Fruit fly (Drosophila melanogaster) whole organism, prepupa: Measurements from ENCODE around the gene Rnmt.

Experiments used
- Blimp-1 ChIP-seq: fragments of 200-800 bp; sonication (Bioruptor generic); optimal IDR thresholded peaks from 3 replicates; lab custom pipeline; 2017; ENCODE audit warnings: missing biosample characterization, missing genetic modification characterization, mild to moderate bottlenecking, moderate library complexity, missing genetic modification reagents
- CG10631 ChIP-seq: fragments of 200-800 bp; sonication (Bioruptor generic); optimal IDR thresholded peaks from 2 replicates; lab custom pipeline; 2016; ENCODE audit warnings: missing biosample characterization, missing genetic modification characterization
- CG10669 ChIP-seq: fragments of 200-800 bp; sonication (Bioruptor generic); optimal IDR thresholded peaks from 3 replicates; lab custom pipeline; 2018; ENCODE audit warnings: missing biosample characterization, mild to moderate bottlenecking, missing genetic modification characterization, moderate library complexity
- CG11294 ChIP-seq: fragments of 200-800 bp; sonication (Bioruptor generic); IDR thresholded peaks from 2 replicates; pipeline ENCODE4 v1.3.6; 2022; ENCODE audit warnings: missing biosample characterization, missing genetic modification characterization
- CG11762 ChIP-seq: fragments of 200-800 bp; sonication (Bioruptor generic); optimal IDR thresholded peaks from 3 replicates; lab custom pipeline; 2016; ENCODE audit warnings: missing biosample characterization, missing genetic modification characterization; ENCODE audit not compliant: insufficient read depth
- CG11902 ChIP-seq: fragments of 200-800 bp; sonication (Bioruptor generic); optimal IDR thresholded peaks from 3 replicates; lab custom pipeline; 2016; ENCODE audit warnings: missing biosample characterization, missing genetic modification characterization
- CG16779 ChIP-seq: fragments of 200-800 bp; sonication (Bioruptor generic); optimal IDR thresholded peaks from 3 replicates; lab custom pipeline; 2017; ENCODE audit warnings: missing biosample characterization, mild to moderate bottlenecking, missing genetic modification characterization
- CG32006 ChIP-seq: fragments of 200-800 bp; sonication (Bioruptor generic); optimal IDR thresholded peaks from 3 replicates; lab custom pipeline; 2017; ENCODE audit warnings: missing biosample characterization, mild to moderate bottlenecking, missing genetic modification characterization
- CG34406 ChIP-seq: fragments of 200-800 bp; sonication (Bioruptor generic); optimal IDR thresholded peaks from 3 replicates; lab custom pipeline; 2016; ENCODE audit warnings: missing biosample characterization, missing genetic modification characterization
- CG4318 ChIP-seq: fragments of 200-800 bp; sonication (Bioruptor generic); optimal IDR thresholded peaks from 3 replicates; lab custom pipeline; 2017; ENCODE audit warnings: missing biosample characterization, mild to moderate bottlenecking, missing genetic modification characterization
- CG6276 ChIP-seq: fragments of 200-800 bp; sonication (Bioruptor generic); optimal IDR thresholded peaks from 2 replicates; lab custom pipeline; 2017; ENCODE audit warnings: missing biosample characterization, mild to moderate bottlenecking, missing genetic modification characterization
- CG6792 ChIP-seq: fragments of 200-800 bp; sonication (Bioruptor generic); optimal IDR thresholded peaks from 3 replicates; lab custom pipeline; 2016; ENCODE audit warnings: missing biosample characterization, missing genetic modification characterization
- CG6808 ChIP-seq: fragments of 200-800 bp; sonication (Bioruptor generic); optimal IDR thresholded peaks from 3 replicates; lab custom pipeline; 2017; ENCODE audit warnings: missing biosample characterization, missing genetic modification characterization, mild to moderate bottlenecking, moderate library complexity, missing genetic modification reagents
- CG7368 ChIP-seq: fragments of 200-800 bp; sonication (Bioruptor generic); optimal IDR thresholded peaks from 3 replicates; lab custom pipeline; 2016; ENCODE audit warnings: missing biosample characterization, missing genetic modification characterization
- CG8119 ChIP-seq: fragments of 200-800 bp; sonication (Bioruptor generic); IDR thresholded peaks from 3 replicates; pipeline ENCODE4 v1.3.6; 2022; ENCODE audit warnings: missing biosample characterization, missing genetic modification characterization
- CG8632 ChIP-seq: fragments of 200-800 bp; sonication (Bioruptor generic); optimal IDR thresholded peaks from 3 replicates; lab custom pipeline; 2016; ENCODE audit warnings: missing biosample characterization, missing genetic modification characterization
- CG9139 ChIP-seq: fragments of 200-800 bp; sonication (Bioruptor generic); optimal IDR thresholded peaks from 3 replicates; lab custom pipeline; 2017; ENCODE audit warnings: missing biosample characterization, mild to moderate bottlenecking, missing genetic modification characterization
- Eip75B ChIP-seq: fragments of 200-800 bp; sonication (Bioruptor generic); optimal IDR thresholded peaks from 3 replicates; lab custom pipeline; 2016; ENCODE audit warnings: missing biosample characterization, missing genetic modification characterization
- Eip78C ChIP-seq: fragments of 200-800 bp; sonication (Bioruptor generic); peaks from one replicate; lab custom pipeline; 2016; ENCODE audit warnings: missing biosample characterization, missing genetic modification characterization
- Eip93F ChIP-seq: fragments of 200-800 bp; sonication (Bioruptor generic); optimal IDR thresholded peaks from 2 replicates; lab custom pipeline; 2016; ENCODE audit warnings: missing biosample characterization, mild to moderate bottlenecking, missing genetic modification characterization
- Ets21C ChIP-seq: fragments of 200-800 bp; sonication (Bioruptor generic); optimal IDR thresholded peaks from 3 replicates; lab custom pipeline; 2016; ENCODE audit warnings: missing biosample characterization, missing genetic modification characterization
- Ets96B ChIP-seq: fragments of 200-800 bp; optimal IDR thresholded peaks from 2 replicates; lab custom pipeline; 2019; ENCODE audit warnings: missing biosample characterization, mild to moderate bottlenecking, missing genetic modification characterization, moderate library complexity
- Gug ChIP-seq: fragments of 200-800 bp; sonication (Bioruptor generic); IDR thresholded peaks from 2 replicates; pipeline ENCODE4 v1.3.6; 2022; ENCODE audit warnings: missing biosample characterization, missing genetic modification characterization
- Hr38 ChIP-seq: sonication (Bioruptor generic); optimal IDR thresholded peaks from 2 replicates; lab custom pipeline; 2016; ENCODE audit warnings: missing biosample characterization, missing genetic modification characterization
- Lpt ChIP-seq: fragments of 200-800 bp; sonication (Bioruptor generic); optimal IDR thresholded peaks from 3 replicates; lab custom pipeline; 2016; ENCODE audit warnings: missing biosample characterization, missing genetic modification characterization
- Met ChIP-seq: fragments of 200-800 bp; sonication (Bioruptor generic); optimal IDR thresholded peaks from 3 replicates; lab custom pipeline; 2016; ENCODE audit warnings: missing biosample characterization, missing genetic modification characterization
- Smox ChIP-seq: fragments of 200-800 bp; sonication (Bioruptor generic); optimal IDR thresholded peaks from 3 replicates; lab custom pipeline; 2016; ENCODE audit warnings: missing biosample characterization, missing genetic modification characterization
- Sox102F ChIP-seq: fragments of 200-800 bp; sonication (Bioruptor generic); optimal IDR thresholded peaks from 2 replicates; lab custom pipeline; 2016; ENCODE audit warnings: missing biosample characterization, mild to moderate bottlenecking, missing genetic modification characterization
- Sox15 ChIP-seq: fragments of 200-800 bp; sonication (Bioruptor generic); optimal IDR thresholded peaks from 3 replicates; lab custom pipeline; 2016; ENCODE audit warnings: missing biosample characterization, missing genetic modification characterization
- cyc ChIP-seq: fragments of 200-800 bp; sonication (Bioruptor generic); optimal IDR thresholded peaks from 3 replicates; lab custom pipeline; 2016; ENCODE audit warnings: missing biosample characterization, missing genetic modification characterization
- eg ChIP-seq: fragments of 200-800 bp; sonication (Bioruptor generic); IDR thresholded peaks from 3 replicates; pipeline ENCODE4 v1.3.6; 2022; ENCODE audit warnings: missing biosample characterization, missing genetic modification characterization
- esn ChIP-seq: fragments of 200-800 bp; sonication (Bioruptor generic); optimal IDR thresholded peaks from 2 replicates; lab custom pipeline; 2016; ENCODE audit warnings: missing biosample characterization, mild to moderate bottlenecking, missing genetic modification characterization, moderate library complexity
- fd59A ChIP-seq: fragments of 200-800 bp; sonication (Bioruptor generic); optimal IDR thresholded peaks from 2 replicates; lab custom pipeline; 2017; ENCODE audit warnings: missing biosample characterization, mild to moderate bottlenecking, missing genetic modification characterization, missing genetic modification reagents
- fd85E ChIP-seq: fragments of 200-800 bp; sonication (Bioruptor generic); optimal IDR thresholded peaks from 3 replicates; lab custom pipeline; 2016; ENCODE audit warnings: missing biosample characterization, missing genetic modification characterization
- fkh ChIP-seq: fragments of 200-800 bp; sonication (Bioruptor generic); optimal IDR thresholded peaks from 3 replicates; lab custom pipeline; 2017; ENCODE audit warnings: missing biosample characterization, mild to moderate bottlenecking, missing genetic modification characterization, moderate library complexity
- lz ChIP-seq: fragments of 200-800 bp; sonication (Bioruptor generic); optimal IDR thresholded peaks from 3 replicates; lab custom pipeline; 2016; ENCODE audit warnings: missing biosample characterization, missing genetic modification characterization
- net ChIP-seq: fragments of 200-800 bp; sonication (Bioruptor generic); optimal IDR thresholded peaks from 3 replicates; lab custom pipeline; 2016; ENCODE audit warnings: missing biosample characterization, missing genetic modification characterization
- svp ChIP-seq: fragments of 200-800 bp; sonication (Bioruptor generic); peaks from one replicate; lab custom pipeline; 2016; ENCODE audit warnings: missing biosample characterization, missing genetic modification characterization
- topi ChIP-seq: fragments of 200-800 bp; sonication (Bioruptor generic); optimal IDR thresholded peaks from 3 replicates; lab custom pipeline; 2016; ENCODE audit warnings: missing biosample characterization, missing genetic modification characterization
- vri ChIP-seq: fragments of 200-800 bp; sonication (Bioruptor generic); optimal IDR thresholded peaks from 3 replicates; lab custom pipeline; 2016; ENCODE audit warnings: missing biosample characterization, mild to moderate bottlenecking, missing genetic modification characterization

Gene Rnmt

DNA sequence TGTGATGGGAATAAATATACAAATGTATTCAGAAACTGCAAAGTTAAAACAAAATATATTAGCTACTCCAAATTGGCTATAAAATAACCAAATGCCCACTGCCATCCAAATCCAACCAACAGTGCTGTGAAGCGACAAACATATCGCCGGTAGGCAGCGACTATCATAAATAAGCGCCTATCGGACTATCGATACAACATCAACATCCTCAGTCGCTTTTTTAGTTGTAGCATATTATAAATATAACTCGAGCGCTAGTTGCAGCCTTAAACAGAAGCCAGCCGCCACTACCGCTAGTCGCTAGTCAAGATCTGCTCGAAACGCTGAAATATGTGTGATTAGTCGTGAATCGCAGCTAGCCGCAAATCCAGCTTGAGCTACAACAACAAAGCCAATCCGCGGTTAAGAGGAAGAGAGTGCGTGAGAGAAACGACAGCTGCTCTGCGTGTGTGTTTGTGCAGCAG, 29.6 kb downstream of the Rnmt start (continued):
- TF ChIP-seq Blimp-1 (GFP tag; lab: Kevin White, UChicago) (no peak), CG11294 (GFP tag; lab: Robert Waterston, UW) (no peak), topi (no peak), CG34406 (GFP tag; lab: Kevin White, UChicago) (no peak), fd59A (GFP tag; lab: Kevin White, UChicago) (no peak), svp (no peak), CG10669 (GFP tag; lab: Kevin White, UChicago) (no peak), fkh (GFP tag; lab: Kevin White, UChicago) (no peak), eg (GFP tag; lab: Robert Waterston, UW) (no peak), CG6276 (GFP tag; lab: Kevin White, UChicago) (no peak), CG9139 (GFP tag; lab: Kevin White, UChicago) (no peak)

DNA sequence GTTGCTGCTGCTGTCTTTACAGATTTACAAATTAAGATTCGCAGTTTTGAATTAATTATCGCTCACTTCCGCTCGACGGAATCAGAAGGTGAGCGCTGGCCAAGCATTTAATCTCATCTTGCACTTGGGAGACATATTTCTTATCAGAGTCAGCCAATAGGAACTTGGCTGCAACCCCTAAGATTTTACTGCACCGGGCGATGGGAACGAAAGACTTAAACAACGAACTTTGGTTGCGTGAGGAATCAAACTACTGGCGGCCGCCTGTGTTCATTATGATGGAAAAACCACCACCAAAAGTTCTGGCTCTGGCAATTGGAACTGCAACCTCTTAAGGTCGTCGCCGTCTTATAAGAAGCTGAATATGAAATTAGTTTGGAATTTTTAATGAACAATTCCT, 34.0 kb downstream of the Rnmt start:
- TF ChIP-seq cyc (GFP tag; lab: Kevin White, UChicago): no peak
- TF ChIP-seq CG11902 (GFP tag; lab: Kevin White, UChicago): no peak
- TF ChIP-seq CG6808 (GFP tag; lab: Kevin White, UChicago): no peak
- no peak for TF ChIP-seq Eip78C (GFP tag; lab: Kevin White, UChicago)
- no peak for TF ChIP-seq Sox102F (GFP tag; lab: Kevin White, UChicago)
- TF ChIP-seq fd85E (GFP tag; lab: Kevin White, UChicago): no peak
- no peak for TF ChIP-seq CG10631 (GFP tag; lab: Kevin White, UChicago)
- no peak for TF ChIP-seq Eip75B (GFP tag; lab: Kevin White, UChicago)
- no peak for TF ChIP-seq Ets96B (tag; lab: Kevin White, UChicago)
- no peak for TF ChIP-seq Hr38 (GFP tag; lab: Kevin White, UChicago)
- TF ChIP-seq Lpt (GFP tag; lab: Kevin White, UChicago): no peak
- TF ChIP-seq CG11762 (GFP tag; lab: Kevin White, UChicago): no peak
- no peak for TF ChIP-seq Gug (GFP tag; lab: Robert Waterston, UW)
- no peak for TF ChIP-seq CG6792 (GFP tag; lab: Kevin White, UChicago)
- no peak for TF ChIP-seq lz (GFP tag; lab: Kevin White, UChicago)

DNA sequence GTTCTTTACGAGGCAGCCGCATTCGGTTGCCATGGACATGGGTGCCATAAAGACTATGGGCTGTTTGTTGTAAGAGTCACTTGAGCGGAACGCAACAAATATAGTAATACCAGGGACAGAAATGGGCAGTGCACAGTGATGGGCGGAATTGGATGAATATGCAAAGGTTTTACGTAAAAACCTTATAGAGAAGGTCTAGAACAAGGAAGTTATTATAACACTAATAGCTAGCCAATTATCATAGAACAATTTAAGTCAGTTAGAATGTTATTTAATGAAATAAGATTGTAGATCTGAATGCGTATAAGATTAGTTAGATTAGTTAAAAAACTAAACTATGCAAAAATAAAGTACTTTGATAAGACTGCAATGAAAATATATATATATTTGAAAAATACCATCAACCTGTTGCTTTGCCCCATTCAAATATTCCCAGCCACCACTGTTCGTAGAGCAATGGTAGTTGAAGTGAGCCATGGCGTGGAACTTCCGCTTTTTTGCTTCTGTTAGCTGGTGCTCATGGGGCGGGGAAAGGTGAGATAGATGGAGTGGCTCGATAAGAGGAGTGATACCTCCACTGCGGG, 43.2 kb downstream of the Rnmt start:
- TF ChIP-seq CG8119 (GFP tag; lab: Robert Waterston, UW): peak; percentile 31; the same call in 1 of the 3 replicates
- TF ChIP-seq CG10631 (GFP tag; lab: Kevin White, UChicago): peak; percentile 49
- peak; percentile 18 for TF ChIP-seq Lpt (GFP tag; lab: Kevin White, UChicago)
- no peak for TF ChIP-seq cyc (GFP tag; lab: Kevin White, UChicago)

DNA sequence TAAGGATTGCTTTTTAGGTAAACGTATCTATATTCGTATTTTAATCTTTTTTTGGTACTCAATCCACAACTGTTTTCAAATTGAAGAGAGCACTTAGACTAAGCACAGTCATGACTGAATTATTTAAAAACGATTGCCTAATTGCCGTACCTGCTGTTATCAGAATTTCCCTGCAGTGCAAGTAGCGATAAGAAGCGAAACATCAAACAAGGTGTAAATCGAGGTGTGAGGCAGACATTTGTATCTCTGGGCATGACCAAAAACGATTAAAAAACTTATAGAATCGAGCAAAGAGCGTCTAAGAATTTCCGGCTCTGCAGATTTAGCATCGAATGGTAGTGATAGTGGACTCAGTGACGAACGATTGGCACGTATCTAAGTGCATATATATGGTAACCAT, 45.4 kb downstream of the Rnmt start:
- TF ChIP-seq CG8632 (GFP tag; lab: Kevin White, UChicago) (no peak), CG6808 (GFP tag; lab: Kevin White, UChicago) (no peak), esn (GFP tag; lab: Kevin White, UChicago) (no peak)

DNA sequence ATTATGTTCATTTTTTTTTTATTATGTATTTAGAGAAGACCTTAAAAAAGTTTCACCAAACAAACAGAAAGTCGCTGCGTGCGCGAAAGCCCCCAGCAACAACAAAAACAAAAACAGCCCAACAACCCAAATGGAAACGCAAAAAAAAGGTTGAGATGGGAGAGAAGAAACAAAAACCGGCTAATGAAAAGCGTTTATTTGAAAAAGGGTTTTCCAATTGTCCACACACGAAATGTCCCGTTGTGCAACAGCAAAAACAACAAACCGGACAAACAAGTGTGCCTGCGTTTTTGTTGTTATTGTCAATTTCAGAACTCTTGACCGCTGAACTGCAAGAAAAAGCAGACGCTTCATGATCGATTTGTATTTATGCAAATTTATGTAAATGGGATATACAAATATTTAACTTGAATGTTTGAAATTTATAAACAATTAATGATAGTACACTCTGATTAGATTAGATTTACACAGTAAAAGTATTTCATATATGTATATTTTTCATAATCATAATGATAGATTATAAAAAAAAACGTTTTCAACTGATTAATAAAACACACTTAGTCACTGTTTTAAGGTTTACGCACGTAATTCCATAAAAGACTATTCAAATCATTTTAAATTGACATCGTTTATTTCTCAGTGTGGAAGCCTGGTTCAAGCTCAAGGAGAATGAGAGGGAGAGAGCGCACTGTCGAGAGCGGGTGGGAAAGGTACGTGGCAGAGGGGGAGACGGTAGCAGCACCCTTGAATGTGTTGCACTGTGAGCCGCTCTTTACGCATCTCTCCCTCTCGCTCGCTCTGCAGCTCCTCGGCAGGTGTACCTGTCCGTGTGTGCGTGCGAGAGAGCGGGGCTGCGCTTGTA, 46.9 kb downstream of the Rnmt start:
- peak; percentile 79 for TF ChIP-seq Smox (GFP tag; lab: Kevin White, UChicago)
- peak; percentile 81 for TF ChIP-seq topi
- peak; percentile 85 for TF ChIP-seq CG7368 (GFP tag; lab: Kevin White, UChicago)
- TF ChIP-seq CG16779: peak; percentile 62
- peak; percentile 98 for TF ChIP-seq Eip78C (GFP tag; lab: Kevin White, UChicago)
- peak; percentile 67 for TF ChIP-seq Eip93F (GFP tag; lab: Kevin White, UChicago)
- peak; percentile 50 for TF ChIP-seq vri
- TF ChIP-seq esn (GFP tag; lab: Kevin White, UChicago): peak; percentile 90
- peak; percentile 88 for TF ChIP-seq svp
- peak; percentile 72 for TF ChIP-seq CG4318 (GFP tag; lab: Kevin White, UChicago)
- TF ChIP-seq fkh (GFP tag; lab: Kevin White, UChicago): peak; percentile 19
- TF ChIP-seq CG10669 (GFP tag; lab: Kevin White, UChicago): peak; percentile 84
- TF ChIP-seq CG11762 (GFP tag; lab: Kevin White, UChicago): peak; percentile 84
- TF ChIP-seq CG9139 (GFP tag; lab: Kevin White, UChicago): peak; percentile 73
- peak; percentile 86 for TF ChIP-seq net
- TF ChIP-seq fd59A (GFP tag; lab: Kevin White, UChicago): peak; percentile 76
- peak; percentile 84 for TF ChIP-seq Met (GFP tag; lab: Kevin White, UChicago)
- peak; percentile 69 for TF ChIP-seq Sox15 (GFP tag; lab: Kevin White, UChicago)
- peak; percentile 1 for TF ChIP-seq Ets21C
- peak; percentile 91 for TF ChIP-seq CG32006 (GFP tag; lab: Kevin White, UChicago)
